Worm (Caenorhabditis elegans): Measurements from ENCODE around the gene col-156.

The col-156 gene

DNA sequence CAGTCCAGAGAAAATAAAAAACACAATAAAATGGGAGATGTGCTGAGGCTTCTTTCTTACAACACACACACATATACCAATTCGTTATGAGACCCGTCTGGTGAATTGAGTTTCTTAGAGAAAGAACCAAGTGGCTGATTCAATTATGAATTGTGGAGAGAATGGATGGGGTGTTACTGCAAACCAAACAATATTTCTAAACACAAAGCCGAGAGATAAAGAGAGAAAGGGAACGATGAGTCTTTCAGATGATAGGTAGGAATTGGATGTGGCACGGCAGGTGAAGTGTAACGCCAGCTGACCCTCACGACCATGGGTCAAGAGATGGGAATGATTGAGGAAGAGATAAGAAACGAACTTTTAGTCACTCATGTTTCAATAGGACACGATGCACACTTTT lies 3.9 kb downstream of the col-156 start, which contains the start of gene mig-17:
mig-17 (plus strand) TSS at position 389 of the 400 bp plus-strand sequence.
- TF ChIP-seq ztf-23 (GFP tag; IDR thresholded peaks at IDR 0.05) (no peak), cog-1 (tag; optimal IDR thresholded peaks at IDR 0.05) (no peak), ztf-29 (GFP tag; IDR thresholded peaks at IDR 0.05) (no peak), T22C8.4 (GFP tag; IDR thresholded peaks at IDR 0.05) (no peak), med-1 (GFP tag; optimal IDR thresholded peaks at IDR 0.05; ENCODE audit: insufficient read depth) (no peak)

DNA sequence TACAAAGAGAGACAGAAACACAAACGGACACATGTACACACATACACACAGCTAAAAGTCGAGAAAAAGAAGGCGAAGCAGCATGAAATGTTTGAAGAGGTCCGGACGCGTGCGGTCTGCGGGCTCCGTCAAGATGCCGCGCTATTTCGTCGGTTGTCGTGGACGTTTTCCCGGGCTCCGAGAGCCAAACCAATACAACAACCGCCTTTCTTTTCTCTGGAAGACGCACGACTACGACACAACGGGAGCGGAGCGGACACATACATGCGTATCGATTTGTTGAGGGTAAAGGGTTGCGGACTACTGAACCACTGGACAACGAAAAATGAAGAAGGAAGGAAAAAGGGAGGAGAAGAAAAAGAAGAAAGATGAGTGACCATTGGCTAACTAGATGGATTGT lies 4.8 kb downstream of the col-156 start:
- TF ChIP-seq klf-2 (GFP tag; conservative IDR thresholded peaks at IDR 0.05) (no peak), T22C8.4 (GFP tag; IDR thresholded peaks at IDR 0.05) (peak; percentile 41; the same call in 1 of the 2 replicates)

DNA sequence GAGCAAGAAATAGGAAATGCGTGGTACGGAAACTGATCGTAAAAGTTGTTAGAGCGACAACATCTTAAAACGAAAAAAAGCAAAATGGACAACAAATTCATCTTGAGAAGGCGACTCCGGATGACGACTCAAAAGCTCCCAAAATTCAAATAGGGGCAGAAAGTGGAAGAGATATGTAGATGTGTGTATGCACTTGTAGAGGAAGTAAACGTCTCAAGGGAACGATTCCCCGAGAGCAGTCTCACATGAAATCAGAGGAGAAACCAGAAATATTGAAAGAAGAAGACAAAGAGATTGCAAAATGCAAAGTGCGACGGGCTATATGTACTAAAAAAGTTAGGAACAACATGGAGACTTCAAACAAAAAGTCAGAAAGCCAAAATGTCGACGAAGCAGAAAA lies 6.7 kb downstream of the col-156 start, which contains the start of gene F57B7.2:
F57B7.2 (minus strand) TSS at position 101 of the 400 bp plus-strand sequence.
- TF ChIP-seq T22C8.4 (GFP tag; IDR thresholded peaks at IDR 0.05) (no peak), flt-1 (GFP tag; IDR thresholded peaks at IDR 0.05) (no peak), med-1 (GFP tag; optimal IDR thresholded peaks at IDR 0.05; ENCODE audit: insufficient read depth) (no peak), ztf-23 (GFP tag; IDR thresholded peaks at IDR 0.05) (no peak), ref-1 (GFP tag; conservative IDR thresholded peaks at IDR 0.05) (no peak)

DNA sequence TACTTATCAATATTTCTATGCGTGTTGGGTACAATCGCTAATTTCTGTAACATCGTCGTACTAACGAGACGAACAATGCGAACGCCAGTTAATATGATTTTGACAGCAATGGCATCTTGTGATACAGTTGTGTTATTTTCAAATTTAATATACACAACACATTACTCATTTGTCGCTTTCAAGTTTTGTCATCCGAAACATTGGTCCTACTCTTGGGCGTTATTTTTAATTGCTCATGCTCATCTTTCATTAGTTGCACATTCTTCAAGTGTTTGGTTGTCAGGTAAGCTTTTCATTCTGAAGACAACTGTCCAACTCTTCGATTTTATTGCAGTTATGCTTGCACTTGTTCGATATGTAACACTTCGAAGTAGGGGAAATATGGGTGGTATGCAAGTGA lies 11.0 kb downstream of the col-156 start:
- no peak for TF ChIP-seq tab-1 (GFP tag; IDR thresholded peaks at IDR 0.05)
- TF ChIP-seq T22C8.4 (GFP tag; IDR thresholded peaks at IDR 0.05), result no peak
- TF ChIP-seq cog-1 (tag; optimal IDR thresholded peaks at IDR 0.05), result no peak
- TF ChIP-seq klf-2 (GFP tag; conservative IDR thresholded peaks at IDR 0.05), result no peak

DNA sequence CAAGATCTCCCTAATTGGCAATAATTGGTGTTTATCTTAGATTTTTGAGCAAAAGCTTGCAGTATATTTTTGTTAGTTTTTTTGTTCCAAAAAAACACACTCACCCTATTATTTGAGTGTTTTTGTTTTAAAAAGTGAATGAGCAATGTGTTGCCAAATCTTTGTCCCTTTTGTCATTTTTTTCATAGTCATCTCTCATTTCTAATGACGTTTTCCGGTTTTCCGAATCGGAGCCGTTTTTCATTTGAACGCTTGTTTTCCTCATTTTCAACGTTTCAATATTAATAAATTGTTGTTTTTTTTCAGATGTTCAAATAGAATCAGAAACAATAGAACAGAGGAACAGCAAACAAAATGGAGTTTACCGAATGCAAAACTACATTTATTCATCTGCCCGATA lies 11.7 kb downstream of the col-156 start, which contains the start of gene dmsr-1:
dmsr-1 (plus strand) TSS at position 301 of the 400 bp plus-strand sequence.
- TF ChIP-seq ref-1 (GFP tag; conservative IDR thresholded peaks at IDR 0.05), result no peak
- TF ChIP-seq tab-1 (GFP tag; IDR thresholded peaks at IDR 0.05), result no peak
- no peak for TF ChIP-seq flt-1 (GFP tag; IDR thresholded peaks at IDR 0.05)
- no peak for TF ChIP-seq klf-2 (GFP tag; conservative IDR thresholded peaks at IDR 0.05)
- TF ChIP-seq cog-1 (tag; optimal IDR thresholded peaks at IDR 0.05), result no peak
- no peak for TF ChIP-seq T22C8.4 (GFP tag; IDR thresholded peaks at IDR 0.05)
- no peak for TF ChIP-seq ztf-23 (GFP tag; IDR thresholded peaks at IDR 0.05)
- no peak for TF ChIP-seq ztf-29 (GFP tag; IDR thresholded peaks at IDR 0.05)
- TF ChIP-seq med-1 (GFP tag; optimal IDR thresholded peaks at IDR 0.05; ENCODE audit: insufficient read depth), result no peak

DNA sequence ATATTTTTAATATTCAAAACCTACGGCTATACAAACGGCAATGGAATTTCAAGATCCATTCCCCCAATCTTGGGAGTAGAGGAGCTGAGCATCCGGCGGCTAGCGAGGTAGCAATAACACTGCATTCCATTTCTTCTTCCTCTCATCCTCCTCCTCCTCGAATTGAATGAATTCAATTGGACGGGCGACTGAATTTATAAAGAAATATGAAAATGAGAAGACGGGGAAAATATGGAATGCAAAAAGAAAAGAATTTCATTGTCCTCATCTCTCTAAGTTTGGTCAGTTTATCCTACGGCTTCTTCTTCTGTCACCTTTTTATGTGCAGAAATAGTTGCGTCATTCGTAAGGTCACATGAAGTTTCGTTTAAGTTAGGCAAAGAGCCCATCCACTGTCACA lies 13.8 kb downstream of the col-156 start:
- no peak for TF ChIP-seq cog-1 (tag; optimal IDR thresholded peaks at IDR 0.05)
- TF ChIP-seq T22C8.4 (GFP tag; IDR thresholded peaks at IDR 0.05), result no peak
- no peak for TF ChIP-seq ztf-29 (GFP tag; IDR thresholded peaks at IDR 0.05)
- TF ChIP-seq tab-1 (GFP tag; IDR thresholded peaks at IDR 0.05), result no peak
- TF ChIP-seq med-1 (GFP tag; optimal IDR thresholded peaks at IDR 0.05; ENCODE audit: insufficient read depth), result no peak
- TF ChIP-seq flt-1 (GFP tag; IDR thresholded peaks at IDR 0.05), result no peak
- TF ChIP-seq klf-2 (GFP tag; conservative IDR thresholded peaks at IDR 0.05), result no peak
- no peak for TF ChIP-seq ztf-23 (GFP tag; IDR thresholded peaks at IDR 0.05)
- no peak for TF ChIP-seq ref-1 (GFP tag; conservative IDR thresholded peaks at IDR 0.05)

DNA sequence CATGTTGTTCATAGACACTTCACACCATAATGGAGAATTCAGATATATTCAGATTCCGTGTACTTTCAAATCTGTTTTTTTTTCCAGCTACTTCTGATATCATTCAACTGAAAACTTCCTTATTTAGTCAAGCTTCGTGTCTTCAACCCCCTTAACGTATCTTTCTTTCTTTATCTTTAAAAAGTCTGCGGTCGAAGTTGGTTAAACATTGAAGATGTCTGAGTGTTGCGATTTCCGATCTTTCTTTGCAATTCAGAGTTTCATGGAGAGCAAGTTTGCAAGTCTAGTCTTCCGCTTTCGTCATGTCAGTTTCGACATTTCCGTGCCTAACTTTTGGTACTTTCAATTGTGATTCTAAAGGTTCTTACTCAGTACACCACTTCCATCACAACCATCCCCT lies 14.9 kb downstream of the col-156 start:
- TF ChIP-seq T22C8.4 (GFP tag; IDR thresholded peaks at IDR 0.05) (no peak), flt-1 (GFP tag; IDR thresholded peaks at IDR 0.05) (no peak), cog-1 (tag; optimal IDR thresholded peaks at IDR 0.05) (no peak), klf-2 (GFP tag; conservative IDR thresholded peaks at IDR 0.05) (no peak), ztf-29 (GFP tag; IDR thresholded peaks at IDR 0.05) (no peak), ref-1 (GFP tag; conservative IDR thresholded peaks at IDR 0.05) (no peak), med-1 (GFP tag; optimal IDR thresholded peaks at IDR 0.05; ENCODE audit: insufficient read depth) (no peak), ztf-23 (GFP tag; IDR thresholded peaks at IDR 0.05) (no peak), tab-1 (GFP tag; IDR thresholded peaks at IDR 0.05) (no peak)

DNA sequence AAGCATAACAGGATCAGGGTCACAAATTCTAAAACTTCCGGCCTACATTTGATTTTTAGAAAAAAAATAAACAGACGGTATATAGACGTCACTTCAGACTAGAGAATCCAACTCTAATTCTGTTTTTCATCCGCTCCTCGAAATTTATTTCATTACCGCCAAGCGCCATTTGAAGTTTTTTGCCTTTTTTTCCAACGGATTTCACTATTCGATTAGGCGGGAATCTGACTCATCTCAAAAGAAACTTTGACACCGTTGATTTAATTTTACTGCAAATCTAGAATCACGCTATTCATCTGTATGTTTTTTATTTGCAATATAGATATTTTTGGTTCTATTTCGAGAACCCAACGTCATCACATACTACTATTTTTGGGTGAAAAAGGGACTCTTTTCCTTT lies 19.3 kb downstream of the col-156 start:
- TF ChIP-seq flt-1 (GFP tag; IDR thresholded peaks at IDR 0.05) (no peak), klf-2 (GFP tag; conservative IDR thresholded peaks at IDR 0.05) (no peak)

DNA sequence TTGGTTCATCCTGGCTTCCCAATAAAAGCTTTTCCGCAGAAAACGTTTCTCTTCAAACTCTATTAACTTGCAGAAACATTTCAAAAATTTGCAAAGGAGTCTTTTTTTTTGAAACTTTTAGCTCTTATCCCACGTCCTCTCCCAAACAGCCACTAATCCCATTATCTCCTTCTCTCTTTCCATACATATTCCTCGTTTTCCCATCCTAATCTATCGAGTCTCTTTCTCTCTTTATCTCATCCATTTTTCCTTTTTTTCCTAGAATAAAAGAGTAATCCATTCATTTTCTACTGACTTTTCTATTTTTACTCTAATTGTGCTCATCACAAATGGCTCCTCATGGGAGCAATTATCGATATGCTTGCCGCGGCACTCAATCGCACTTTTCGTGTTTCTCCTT lies 21.4 kb downstream of the col-156 start:
- TF ChIP-seq klf-2 (GFP tag; conservative IDR thresholded peaks at IDR 0.05) (no peak), ztf-29 (GFP tag; IDR thresholded peaks at IDR 0.05) (no peak), ref-1 (GFP tag; conservative IDR thresholded peaks at IDR 0.05) (no peak), T22C8.4 (GFP tag; IDR thresholded peaks at IDR 0.05) (no peak), tab-1 (GFP tag; IDR thresholded peaks at IDR 0.05) (no peak), flt-1 (GFP tag; IDR thresholded peaks at IDR 0.05) (no peak), med-1 (GFP tag; optimal IDR thresholded peaks at IDR 0.05; ENCODE audit: insufficient read depth) (no peak), ztf-23 (GFP tag; IDR thresholded peaks at IDR 0.05) (no peak), cog-1 (tag; optimal IDR thresholded peaks at IDR 0.05) (no peak)

DNA sequence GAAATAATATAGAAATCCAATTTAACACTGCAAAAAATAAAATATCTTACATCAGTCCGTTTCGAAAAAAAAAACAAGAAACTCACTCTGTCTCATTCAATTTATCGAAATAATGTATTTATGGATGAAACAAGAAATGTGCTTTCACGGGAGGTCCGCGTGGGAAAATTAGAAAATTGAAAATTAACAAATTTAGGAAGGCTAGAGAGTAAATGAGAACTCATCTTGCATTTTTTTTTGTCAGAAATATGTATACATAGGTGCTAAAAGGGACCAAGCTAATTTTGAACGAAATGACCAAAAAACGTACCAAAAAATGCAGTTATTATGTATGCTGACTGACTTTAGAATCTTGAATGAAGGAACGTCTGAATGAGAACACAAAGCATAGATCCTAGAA lies 25.6 kb downstream of the col-156 start, which contains the start of gene T26H10.2:
T26H10.2 (minus strand) TSS at position 101 of the 400 bp plus-strand sequence.
- TF ChIP-seq T22C8.4 (GFP tag; IDR thresholded peaks at IDR 0.05) (no peak), klf-2 (GFP tag; conservative IDR thresholded peaks at IDR 0.05) (no peak), cog-1 (tag; optimal IDR thresholded peaks at IDR 0.05) (no peak), ref-1 (GFP tag; conservative IDR thresholded peaks at IDR 0.05) (no peak), ztf-29 (GFP tag; IDR thresholded peaks at IDR 0.05) (no peak), med-1 (GFP tag; optimal IDR thresholded peaks at IDR 0.05; ENCODE audit: insufficient read depth) (no peak), flt-1 (GFP tag; IDR thresholded peaks at IDR 0.05) (no peak), ztf-23 (GFP tag; IDR thresholded peaks at IDR 0.05) (no peak), tab-1 (GFP tag; IDR thresholded peaks at IDR 0.05) (no peak)

DNA sequence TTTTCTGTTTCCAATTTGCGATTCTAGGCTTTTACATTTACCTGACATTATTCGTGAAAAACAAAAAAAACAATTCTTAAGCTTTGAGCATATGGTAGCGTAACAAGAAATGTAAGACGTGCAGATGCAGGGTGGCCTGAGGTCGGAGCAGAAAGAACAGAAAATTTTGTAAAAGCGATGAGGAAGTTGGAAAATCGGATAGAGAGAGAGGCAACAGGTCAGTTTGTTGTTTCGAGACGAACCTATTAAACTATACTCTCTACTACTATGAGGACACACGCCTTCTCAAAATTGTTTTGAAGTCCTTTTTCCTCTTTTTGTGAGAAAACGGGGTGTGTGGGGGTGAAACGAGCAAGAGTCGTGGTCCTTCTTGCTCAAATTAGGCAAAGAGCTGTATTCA lies 28.6 kb downstream of the col-156 start, which contains the start of gene des-2:
des-2 (minus strand) TSS at position 101 of the 400 bp plus-strand sequence.
- TF ChIP-seq flt-1 (GFP tag; IDR thresholded peaks at IDR 0.05) (no peak), med-1 (GFP tag; optimal IDR thresholded peaks at IDR 0.05; ENCODE audit: insufficient read depth) (no peak), ref-1 (GFP tag; conservative IDR thresholded peaks at IDR 0.05) (no peak), tab-1 (GFP tag; IDR thresholded peaks at IDR 0.05) (no peak), klf-2 (GFP tag; conservative IDR thresholded peaks at IDR 0.05) (no peak), ztf-29 (GFP tag; IDR thresholded peaks at IDR 0.05) (no peak), ztf-23 (GFP tag; IDR thresholded peaks at IDR 0.05) (no peak), T22C8.4 (GFP tag; IDR thresholded peaks at IDR 0.05) (no peak), cog-1 (tag; optimal IDR thresholded peaks at IDR 0.05) (no peak)

Measured in whole organism, midembryonic.